Worm (Caenorhabditis elegans) whole organism, L3 larva: Measurements from ENCODE around the gene npr-41.

Source experiments
- R02D3.7 ChIP-seq: fragments of 150-350 bp; optimal IDR thresholded peaks from 2 replicates; lab custom pipeline; 2014; ENCODE audit warnings: missing biosample characterization, missing genetic modification characterization
- ZK546.5 ChIP-seq: sonication (generic microtip); optimal IDR thresholded peaks from 2 replicates; lab custom pipeline; 2017; ENCODE audit warnings: missing biosample characterization, missing genetic modification characterization
- ama-1 ChIP-seq: fragments of 150-350 bp; optimal IDR thresholded peaks from 2 replicates; lab custom pipeline; 2018
- ceh-28 ChIP-seq: fragments of 150-350 bp; optimal IDR thresholded peaks from 2 replicates; lab custom pipeline; 2014; ENCODE audit warnings: missing biosample characterization, missing genetic modification reagents, missing genetic modification characterization
- ceh-82 ChIP-seq: fragments of 150-350 bp; optimal IDR thresholded peaks from 2 replicates; lab custom pipeline; 2014; ENCODE audit warnings: missing biosample characterization, missing genetic modification characterization
- ceh-9 ChIP-seq: sonication (generic microtip); optimal IDR thresholded peaks from 2 replicates; lab custom pipeline; 2018; ENCODE audit warnings: missing biosample characterization, missing genetic modification characterization
- egl-5 ChIP-seq: fragments of 150-350 bp; optimal IDR thresholded peaks from 2 replicates; lab custom pipeline; 2017; ENCODE audit warnings: missing biosample characterization, missing genetic modification reagents, missing genetic modification characterization, inconsistent platforms
- elt-1 ChIP-seq: fragments of 150-350 bp; optimal IDR thresholded peaks from 2 replicates; lab custom pipeline; 2014; ENCODE audit warnings: missing biosample characterization, missing genetic modification characterization
- elt-2 ChIP-seq: sonication (generic microtip); optimal IDR thresholded peaks from 2 replicates; lab custom pipeline; 2016; ENCODE audit warnings: missing genetic modification reagents, mild to moderate bottlenecking, missing genetic modification characterization, missing compliant biosample characterization
- eor-1 ChIP-seq, 2 experiments: fragments of 150-350 bp; optimal IDR thresholded peaks; 2 replicates each; lab custom pipeline; 2014 to 2018; ENCODE audit warnings: missing biosample characterization in 2 of 2, missing genetic modification characterization in 2 of 2
- fkh-10 ChIP-seq: sonication (generic microtip); optimal IDR thresholded peaks from 2 replicates; lab custom pipeline; 2017; ENCODE audit warnings: missing biosample characterization, missing genetic modification reagents, missing genetic modification characterization
- fkh-2 ChIP-seq: fragments of 150-350 bp; optimal IDR thresholded peaks from 2 replicates; lab custom pipeline; 2014; ENCODE audit warnings: missing biosample characterization, missing genetic modification reagents, missing genetic modification characterization
- fos-1 ChIP-seq: fragments of 150-350 bp; optimal IDR thresholded peaks from 2 replicates; lab custom pipeline; 2014; ENCODE audit warnings: missing biosample characterization, missing genetic modification characterization
- hmg-11 ChIP-seq: sonication (generic microtip); optimal IDR thresholded peaks from 2 replicates; lab custom pipeline; 2016; ENCODE audit warnings: missing genetic modification characterization, missing compliant biosample characterization
- jun-1 ChIP-seq: fragments of 150-350 bp; optimal IDR thresholded peaks from 2 replicates; lab custom pipeline; 2014; ENCODE audit warnings: missing biosample characterization, missing genetic modification reagents, missing genetic modification characterization
- lin-15B ChIP-seq: fragments of 150-350 bp; optimal IDR thresholded peaks from 2 replicates; lab custom pipeline; 2014; ENCODE audit warnings: missing biosample characterization, missing genetic modification characterization
- mml-1 ChIP-seq: fragments of 150-350 bp; sonication (generic microtip); optimal IDR thresholded peaks from 3 replicates; lab custom pipeline; 2014; ENCODE audit warnings: missing biosample characterization, missing genetic modification characterization
- nfya-1 ChIP-seq: sonication (generic microtip); optimal IDR thresholded peaks from 2 replicates; lab custom pipeline; 2017; ENCODE audit warnings: missing genetic modification characterization, mild to moderate bottlenecking, missing compliant biosample characterization, antibody characterized with exemption, moderate library complexity; ENCODE audit not compliant: insufficient read depth
- nhr-12 ChIP-seq: fragments of 150-350 bp; optimal IDR thresholded peaks from 2 replicates; lab custom pipeline; 2014; ENCODE audit warnings: missing biosample characterization, missing genetic modification characterization
- nhr-23 ChIP-seq: fragments of 150-350 bp; optimal IDR thresholded peaks from 2 replicates; lab custom pipeline; 2014; ENCODE audit warnings: missing biosample characterization, missing genetic modification reagents, missing genetic modification characterization
- nhr-237 ChIP-seq: fragments of 150-350 bp; optimal IDR thresholded peaks from 2 replicates; lab custom pipeline; 2014; ENCODE audit warnings: missing biosample characterization, missing genetic modification characterization
- nhr-25 ChIP-seq: sonication (generic microtip); optimal IDR thresholded peaks from 2 replicates; lab custom pipeline; 2017; ENCODE audit warnings: missing biosample characterization, missing genetic modification characterization
- nhr-28 ChIP-seq: fragments of 150-350 bp; optimal IDR thresholded peaks from 2 replicates; lab custom pipeline; 2014; ENCODE audit warnings: missing biosample characterization, missing genetic modification characterization
- nhr-43 ChIP-seq: sonication (generic microtip); optimal IDR thresholded peaks from 2 replicates; lab custom pipeline; 2016; ENCODE audit warnings: mild to moderate bottlenecking, missing genetic modification characterization, missing compliant biosample characterization; ENCODE audit not compliant: poor library complexity, severe bottlenecking
- nhr-67 ChIP-seq: fragments of 150-350 bp; optimal IDR thresholded peaks from 2 replicates; lab custom pipeline; 2014; ENCODE audit warnings: missing biosample characterization, missing genetic modification characterization
- nhr-76 ChIP-seq: fragments of 150-350 bp; sonication (generic microtip); optimal IDR thresholded peaks from 5 replicates; lab custom pipeline; 2014; ENCODE audit warnings: missing biosample characterization, missing genetic modification characterization
- pha-4 ChIP-seq: fragments of 150-350 bp; optimal IDR thresholded peaks from 2 replicates; lab custom pipeline; 2014; ENCODE audit warnings: missing biosample characterization, missing genetic modification reagents, missing genetic modification characterization
- pqm-1 ChIP-seq: fragments of 150-350 bp; optimal IDR thresholded peaks from 2 replicates; lab custom pipeline; 2017; ENCODE audit warnings: missing biosample characterization, missing genetic modification characterization, inconsistent platforms
- sea-2 ChIP-seq: fragments of 150-350 bp; sonication (generic microtip); optimal IDR thresholded peaks from 4 replicates; lab custom pipeline; 2014; ENCODE audit warnings: missing biosample characterization, missing genetic modification reagents, missing genetic modification characterization
- skn-1 ChIP-seq: fragments of 150-350 bp; optimal IDR thresholded peaks from 2 replicates; lab custom pipeline; 2014; ENCODE audit warnings: missing biosample characterization, missing genetic modification characterization
- snpc-4 ChIP-seq: fragments of 150-350 bp; optimal IDR thresholded peaks from 2 replicates; lab custom pipeline; 2014; ENCODE audit warnings: missing biosample characterization, missing genetic modification characterization
- tbx-2 ChIP-seq: sonication (generic microtip); optimal IDR thresholded peaks from 2 replicates; lab custom pipeline; 2016; ENCODE audit warnings: mild to moderate bottlenecking, missing genetic modification characterization, missing compliant biosample characterization
- unc-39 ChIP-seq: sonication (generic microtip); optimal IDR thresholded peaks from 4 replicates; lab custom pipeline; 2017; ENCODE audit warnings: missing biosample characterization, missing genetic modification characterization
- unc-62 ChIP-seq: fragments of 150-350 bp; sonication (generic microtip); optimal IDR thresholded peaks from 4 replicates; lab custom pipeline; 2014; ENCODE audit warnings: missing biosample characterization, missing genetic modification reagents, missing genetic modification characterization
- ztf-11 ChIP-seq: fragments of 150-350 bp; optimal IDR thresholded peaks from 2 replicates; lab custom pipeline; 2014; ENCODE audit warnings: missing biosample characterization, missing genetic modification characterization
- ztf-4 ChIP-seq: fragments of 150-350 bp; optimal IDR thresholded peaks from 2 replicates; lab custom pipeline; 2014; ENCODE audit warnings: missing biosample characterization, missing genetic modification characterization

The npr-41 gene

DNA sequence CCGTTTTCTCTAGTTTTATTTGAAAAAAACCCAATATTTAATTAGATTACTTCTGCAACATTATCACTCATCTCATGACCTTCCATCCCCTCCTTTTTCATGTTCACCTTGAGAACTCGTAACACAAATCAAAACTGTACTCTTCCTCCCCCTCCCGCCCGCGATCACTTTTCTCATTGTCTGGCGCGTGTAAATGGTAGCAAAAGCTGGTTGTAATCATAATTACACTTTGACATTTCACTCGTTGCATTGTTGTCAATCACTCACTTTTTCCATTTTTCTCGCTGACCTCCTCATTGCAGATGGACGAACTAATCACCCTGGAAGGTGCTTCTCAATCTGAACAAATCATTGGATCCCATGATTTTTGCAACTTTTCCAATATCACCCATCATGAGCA lies at the start of gene npr-41:
npr-41 (plus strand) TSS at position 301 of the 400 bp plus-strand sequence.
- TF ChIP-seq R02D3.7 (tag; lab: Kevin White, UChicago) (no peak), elt-1 (tag; lab: Kevin White, UChicago) (no peak), jun-1 (tag; lab: Kevin White, UChicago) (no peak), fos-1 (no peak), nhr-237 (tag; lab: Kevin White, UChicago) (no peak), nhr-12 (tag; lab: Kevin White, UChicago) (no peak), fkh-10 (no peak), nhr-25 (peak; percentile 69)

DNA sequence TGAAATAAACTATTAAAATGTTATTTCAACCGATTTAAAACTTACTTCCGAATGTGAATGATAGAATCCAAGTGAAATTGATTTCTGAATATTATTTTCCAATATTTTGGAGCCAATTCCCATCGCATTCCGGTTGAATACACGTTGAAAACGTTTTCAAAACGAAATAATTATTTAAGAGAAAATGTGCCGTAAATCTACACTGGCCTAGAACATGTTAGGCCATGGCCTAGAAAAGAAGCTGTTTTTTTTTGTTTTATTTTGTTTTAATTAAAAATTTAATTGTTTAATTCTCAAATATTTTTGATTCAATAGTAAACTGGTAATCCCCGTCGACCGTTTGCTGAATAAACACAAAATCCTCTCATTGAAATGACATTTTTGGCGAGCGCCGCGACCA lies 46.6 kb upstream of the npr-41 start:
- TF ChIP-seq lin-15B (tag; lab: Kevin White, UChicago) (peak; percentile 28), nhr-76 (no peak), R02D3.7 (tag; lab: Kevin White, UChicago) (peak; percentile 81)

DNA sequence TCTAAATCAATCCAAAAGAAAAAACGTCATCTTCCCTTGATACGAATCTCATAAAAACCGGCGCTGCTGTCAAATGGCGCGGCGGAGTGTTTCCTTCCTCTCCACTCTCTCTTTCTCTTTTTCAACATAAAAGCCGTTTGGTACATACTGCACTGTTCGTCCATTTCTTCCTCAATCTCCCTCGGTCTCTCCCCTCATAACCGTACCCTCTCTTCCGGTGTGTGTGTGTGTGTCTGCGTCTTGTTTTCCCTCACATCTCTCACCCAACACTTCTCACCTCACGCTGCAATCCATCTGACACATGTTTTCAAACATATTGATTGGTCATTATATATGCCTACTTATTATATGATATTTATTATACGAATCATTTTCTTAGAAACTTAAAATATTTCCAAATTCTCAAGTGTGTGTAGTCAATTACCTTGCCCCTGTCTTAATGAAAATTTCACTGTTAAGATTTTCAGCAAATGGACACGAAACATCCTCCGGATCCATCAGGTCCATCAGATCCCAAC lies 46.0 kb upstream of the npr-41 start, which contains the start of the genes aars-1 and rga-1:
aars-1 (minus strand) TSS at position 71 of the 518 bp plus-strand sequence.
rga-1 (plus strand) TSS at position 468 of the 518 bp plus-strand sequence.
- peak; percentile 28 for TF ChIP-seq lin-15B (tag; lab: Kevin White, UChicago)
- no peak for TF ChIP-seq nhr-67 (tag; lab: Kevin White, UChicago)
- peak; percentile 34 for TF ChIP-seq elt-1 (tag; lab: Kevin White, UChicago)
- peak; percentile 29 for TF ChIP-seq snpc-4 (tag; lab: Kevin White, UChicago)
- peak; percentile 70 for TF ChIP-seq ceh-28 (tag; lab: Kevin White, UChicago)
- TF ChIP-seq nhr-28, result no peak
- peak; percentile 83 for TF ChIP-seq nhr-25
- peak; percentile 55 for TF ChIP-seq egl-5 (tag; lab: Kevin White, UChicago)
- TF ChIP-seq nhr-23 (tag; lab: Kevin White, UChicago), result peak; percentile 71
- peak; percentile 70 for TF ChIP-seq pha-4 (tag; lab: Kevin White, UChicago)
- no peak for TF ChIP-seq ceh-82 (tag; lab: Kevin White, UChicago)
- peak; percentile 35 for TF ChIP-seq R02D3.7 (tag; lab: Kevin White, UChicago)
- TF ChIP-seq jun-1 (tag; lab: Kevin White, UChicago), result peak; percentile 47
- TF ChIP-seq elt-2 (tag; lab: Kevin White, UChicago), result peak; percentile 76
- TF ChIP-seq nhr-76, result no peak
- no peak for TF ChIP-seq fkh-10
- peak; percentile 82 for TF ChIP-seq pqm-1
- peak; percentile 73 for TF ChIP-seq nhr-43
- TF ChIP-seq unc-39 (tag; lab: Kevin White, UChicago), result no peak
- peak; percentile 53 for TF ChIP-seq fkh-2
- TF ChIP-seq nfya-1 (tag; lab: Kevin White, UChicago), result peak; percentile 61
- TF ChIP-seq hmg-11 (tag; lab: Kevin White, UChicago), result peak; percentile 60

- TF ChIP-seq hmg-11 (tag; lab: Kevin White, UChicago) (no peak), unc-39 (tag; lab: Kevin White, UChicago) (no peak), eor-1 (tag; optimal IDR thresholded peaks at IDR 0.05; lab: Kevin White, UChicago) (no peak), skn-1 (tag; lab: Kevin White, UChicago) (no peak), fos-1 (no peak), nhr-12 (tag; lab: Kevin White, UChicago) (no peak), nhr-43 (no peak), fkh-2 (no peak), snpc-4 (tag; lab: Kevin White, UChicago) (no peak)
These were observed 42.9 kb upstream of the npr-41 start, which contains the start of gene klp-17 for ce11 chrII:11467541-11467940. Gene klp-17, minus strand, starts transcription at chrII:11467641.

ce11 chrII:11469574-11470108 lies 40.8 kb upstream of the npr-41 start, which contains the start of gene cisd-1:
Gene cisd-1, minus strand, starts transcription at chrII:11469624.
- TF ChIP-seq tbx-2, result no peak
- no peak for TF ChIP-seq ama-1 (lab: Kevin White, UChicago)
- TF ChIP-seq fos-1, result no peak
- peak; percentile 21 for TF ChIP-seq nfya-1 (tag; lab: Kevin White, UChicago)
- no peak for TF ChIP-seq elt-1 (tag; lab: Kevin White, UChicago)
- TF ChIP-seq ceh-28 (tag; lab: Kevin White, UChicago), result no peak
- TF ChIP-seq mml-1 (tag; lab: Kevin White, UChicago), result no peak
- TF ChIP-seq jun-1 (tag; lab: Kevin White, UChicago), result no peak
- TF ChIP-seq ztf-11 (tag; lab: Kevin White, UChicago), result no peak
- TF ChIP-seq ztf-4 (tag; lab: Kevin White, UChicago), result no peak
- TF ChIP-seq pqm-1, result peak; percentile 52
- TF ChIP-seq skn-1 (tag; lab: Kevin White, UChicago), result no peak
- TF ChIP-seq pha-4 (tag; lab: Kevin White, UChicago), result peak; percentile 27
- no peak for TF ChIP-seq ceh-9 (tag; lab: Kevin White, UChicago)
- no peak for TF ChIP-seq fkh-2
- no peak for TF ChIP-seq fkh-10
- peak; percentile 65 for TF ChIP-seq elt-2 (tag; lab: Kevin White, UChicago)
- TF ChIP-seq lin-15B (tag; lab: Kevin White, UChicago), result no peak
- no peak for TF ChIP-seq unc-39 (tag; lab: Kevin White, UChicago)
- no peak for TF ChIP-seq unc-62 (GFP tag; lab: Kevin White, UChicago)
- no peak for TF ChIP-seq ZK546.5 (tag; lab: Kevin White, UChicago)
- no peak for TF ChIP-seq sea-2 (GFP tag; lab: Kevin White, UChicago)
